Fruit fly (Drosophila melanogaster): ENCODE measurements around the gene Ca-Ma2d.
A peak's percentile ranks its signal among the peaks of the same experiment; 100 is the strongest.

dm6 chr2L:16281419-16282076 lies 50.3 kb downstream of the Ca-Ma2d start:
- TF ChIP-seq Gug (GFP tag; IDR thresholded peaks at IDR 0.05) (no peak; the same call in 1 of the 2 replicates), esn (GFP tag; optimal IDR thresholded peaks at IDR 0.05) (no peak), pdm3 (GFP tag; optimal IDR thresholded peaks at IDR 0.05) (peak; percentile 56), CG8319 (GFP tag; optimal IDR thresholded peaks at IDR 0.05) (no peak), achi (GFP tag; optimal IDR thresholded peaks at IDR 0.05) (peak; percentile 50), CG31627 (GFP tag; optimal IDR thresholded peaks at IDR 0.05) (peak; percentile 6), CG10669 (GFP tag; optimal IDR thresholded peaks at IDR 0.05) (peak; percentile 4), CG4318 (GFP tag; optimal IDR thresholded peaks at IDR 0.05) (peak; percentile 51)
